Comparison of ENCODE assay signal across 4 worm cellular contexts in genomic region chrV:10716865-10717713, ce11.
TF ChIP-seq lines count a peak whose summit lies in the region.

No protein-coding gene starts in this region.

TF ChIP-seq in whole organism, L2 larva, 48 proteins besides CTCF, POLR2A, EP300 and RAD21 (continues in another document):
- TF ChIP-seq unc-55 (GFP tag; optimal IDR thresholded peaks at IDR 0.05; lab: Kevin White, UChicago), result no peak
- TF ChIP-seq fos-1 (tag; optimal IDR thresholded peaks at IDR 0.05; lab: Kevin White, UChicago), result peak; percentile 53
- no peak for TF ChIP-seq nhr-23 (tag; optimal IDR thresholded peaks at IDR 0.05; lab: Kevin White, UChicago)
- TF ChIP-seq lin-13 (GFP tag; optimal IDR thresholded peaks at IDR 0.05; lab: Kevin White, UChicago), result no peak
- no peak for TF ChIP-seq dmd-4 (tag; optimal IDR thresholded peaks at IDR 0.05; lab: Kevin White, UChicago)
- TF ChIP-seq ama-1 (optimal IDR thresholded peaks at IDR 0.05; lab: Kevin White, UChicago), result no peak
- TF ChIP-seq sma-9 (GFP tag; optimal IDR thresholded peaks at IDR 0.05; lab: Kevin White, UChicago), result peak; percentile 97
- peak; percentile 28 for TF ChIP-seq sma-9 (tag; optimal IDR thresholded peaks at IDR 0.05; lab: Kevin White, UChicago)
- no peak for TF ChIP-seq aly-2 (tag; optimal IDR thresholded peaks at IDR 0.05; lab: Kevin White, UChicago)
- TF ChIP-seq lin-39 (tag; optimal IDR thresholded peaks at IDR 0.05; lab: Kevin White, UChicago), result no peak
- peak; percentile 96 for TF ChIP-seq nhr-21 (tag; optimal IDR thresholded peaks at IDR 0.05; lab: Kevin White, UChicago)
- TF ChIP-seq F13H6.1 (tag; optimal IDR thresholded peaks at IDR 0.05; lab: Kevin White, UChicago), result peak; percentile 37
- TF ChIP-seq sma-3 (GFP tag; optimal IDR thresholded peaks at IDR 0.05; lab: Kevin White, UChicago), result peak; percentile 92
- TF ChIP-seq ztf-11 (tag; optimal IDR thresholded peaks at IDR 0.05; lab: Kevin White, UChicago), result no peak
- TF ChIP-seq snpc-4 (tag; optimal IDR thresholded peaks at IDR 0.05; lab: Kevin White, UChicago), result no peak
- peak; percentile 97 for TF ChIP-seq nhr-25 (tag; optimal IDR thresholded peaks at IDR 0.05; lab: Kevin White, UChicago)
- TF ChIP-seq zag-1 (tag; optimal IDR thresholded peaks at IDR 0.05; lab: Kevin White, UChicago), result no peak
- TF ChIP-seq nhr-6 (tag; optimal IDR thresholded peaks at IDR 0.05; lab: Kevin White, UChicago), result peak; percentile 1
- TF ChIP-seq mab-5 (tag; optimal IDR thresholded peaks at IDR 0.05; lab: Kevin White, UChicago), result no peak
- no peak for TF ChIP-seq nhr-77 (tag; optimal IDR thresholded peaks at IDR 0.05; lab: Kevin White, UChicago)
- peak; percentile 33 for TF ChIP-seq egl-27 (tag; optimal IDR thresholded peaks at IDR 0.05; lab: Kevin White, UChicago)
- TF ChIP-seq alr-1 (tag; optimal IDR thresholded peaks at IDR 0.05; lab: Kevin White, UChicago), result no peak
- TF ChIP-seq nhr-237 (tag; optimal IDR thresholded peaks at IDR 0.05; lab: Kevin White, UChicago), result no peak
- peak; percentile 95 for TF ChIP-seq blmp-1 (tag; optimal IDR thresholded peaks at IDR 0.05; lab: Kevin White, UChicago; ENCODE audit: insufficient read depth)

TF ChIP-seq in whole organism, L4 larva, 104 proteins besides CTCF, POLR2A, EP300 and RAD21 (continues in another document):
- TF ChIP-seq daf-19 (GFP tag; conservative IDR thresholded peaks at IDR 0.05; lab: Robert Waterston, UW) (no peak), spr-1 (tag; optimal IDR thresholded peaks at IDR 0.05; lab: Kevin White, UChicago) (no peak), D1046.2 (GFP tag; IDR thresholded peaks at IDR 0.05; lab: Robert Waterston, UW) (no peak), zfp-3 (GFP tag; conservative IDR thresholded peaks at IDR 0.05; lab: Robert Waterston, UW) (no peak), spr-3 (GFP tag; optimal IDR thresholded peaks at IDR 0.05; lab: Kevin White, UChicago) (no peak), ctbp-1 (GFP tag; IDR thresholded peaks at IDR 0.05; lab: Robert Waterston, UW) (no peak), lim-7 (GFP tag; IDR thresholded peaks at IDR 0.05; lab: Robert Waterston, UW) (no peak), hlh-30 (tag; optimal IDR thresholded peaks at IDR 0.05; lab: Kevin White, UChicago; ENCODE audit: insufficient read depth) (peak; percentile 89), zip-11 (GFP tag; IDR thresholded peaks at IDR 0.05; lab: Robert Waterston, UW) (no peak), tra-1 (GFP tag; IDR thresholded peaks at IDR 0.05; lab: Robert Waterston, UW) (peak; percentile 60), arid-1 (GFP tag; conservative IDR thresholded peaks at IDR 0.05; lab: Robert Waterston, UW) (no peak), Y75B8A.6 (GFP tag; IDR thresholded peaks at IDR 0.05; lab: Robert Waterston, UW) (0 out of 2 replicates have a peak, but pooled peaks have one; percentile 3), nhr-48 (tag; optimal IDR thresholded peaks at IDR 0.05; lab: Kevin White, UChicago) (peak; percentile 52), lin-13 (GFP tag; optimal IDR thresholded peaks at IDR 0.05; lab: Kevin White, UChicago) (no peak), ceh-20 (GFP tag; IDR thresholded peaks at IDR 0.05; lab: Robert Waterston, UW) (no peak; the same call in 1 of the 2 replicates), hmg-1.1 (GFP tag; IDR thresholded peaks at IDR 0.05; lab: Robert Waterston, UW) (peak; percentile 15; the same call in 1 of the 2 replicates), vab-7 (GFP tag; IDR thresholded peaks at IDR 0.05; lab: Robert Waterston, UW) (peak; percentile 33; the same call in 1 of the 2 replicates), nhr-76 (tag; optimal IDR thresholded peaks at IDR 0.05; lab: Kevin White, UChicago) (no peak), nhr-41 (GFP tag; IDR thresholded peaks at IDR 0.05; lab: Robert Waterston, UW) (no peak), dpl-1 (GFP tag; optimal IDR thresholded peaks at IDR 0.05; lab: Kevin White, UChicago) (peak; percentile 24), aly-2 (tag; optimal IDR thresholded peaks at IDR 0.05; lab: Kevin White, UChicago) (no peak), ZK546.5 (tag; optimal IDR thresholded peaks at IDR 0.05; lab: Kevin White, UChicago) (no peak), aha-1 (tag; lab: Kevin White, UChicago) (peak; percentile 99), mxl-3 (GFP tag; optimal IDR thresholded peaks at IDR 0.05; lab: Kevin White, UChicago) (peak; percentile 86)

TF ChIP-seq in whole organism, late embryonic, 69 proteins besides CTCF, POLR2A, EP300 and RAD21 (continues in another document):
- TF ChIP-seq zip-5 (tag; optimal IDR thresholded peaks at IDR 0.05; lab: Kevin White, UChicago) (no peak), ref-2 (tag; optimal IDR thresholded peaks at IDR 0.05; lab: Kevin White, UChicago) (peak; percentile 32), ceh-14 (tag; optimal IDR thresholded peaks at IDR 0.05; lab: Kevin White, UChicago) (peak; percentile 29), unc-42 (tag; optimal IDR thresholded peaks at IDR 0.05; lab: Kevin White, UChicago) (peak; percentile 44), ama-1 (optimal IDR thresholded peaks at IDR 0.05; lab: Kevin White, UChicago) (no peak), sdc-2 (tag; optimal IDR thresholded peaks at IDR 0.05; lab: Kevin White, UChicago) (no peak), ceh-24 (tag; optimal IDR thresholded peaks at IDR 0.05; lab: Kevin White, UChicago) (no peak), ets-4 (tag; optimal IDR thresholded peaks at IDR 0.05; lab: Kevin White, UChicago) (no peak), ceh-31 (tag; optimal IDR thresholded peaks at IDR 0.05; lab: Kevin White, UChicago) (peak; percentile 8), pag-3 (tag; optimal IDR thresholded peaks at IDR 0.05; lab: Kevin White, UChicago; ENCODE audit: borderline replicate concordance) (peak; percentile 26), T23F11.4 (GFP tag; optimal IDR thresholded peaks at IDR 0.05; lab: Kevin White, UChicago) (peak; percentile 28), mec-3 (tag; optimal IDR thresholded peaks at IDR 0.05; lab: Kevin White, UChicago; ENCODE audit: borderline replicate concordance) (no peak), ttx-3 (tag; optimal IDR thresholded peaks at IDR 0.05; lab: Kevin White, UChicago) (peak; percentile 20), fkh-6 (tag; optimal IDR thresholded peaks at IDR 0.05; lab: Kevin White, UChicago) (peak; percentile 61), ceh-9 (tag; optimal IDR thresholded peaks at IDR 0.05; lab: Kevin White, UChicago) (no peak), pat-9 (tag; optimal IDR thresholded peaks at IDR 0.05; lab: Kevin White, UChicago) (no peak), syd-9 (tag; optimal IDR thresholded peaks at IDR 0.05; lab: Kevin White, UChicago) (peak; percentile 55), ceh-2 (tag; optimal IDR thresholded peaks at IDR 0.05; lab: Kevin White, UChicago) (peak; percentile 23), pax-1 (tag; optimal IDR thresholded peaks at IDR 0.05; lab: Kevin White, UChicago) (no peak), rnt-1 (tag; optimal IDR thresholded peaks at IDR 0.05; lab: Kevin White, UChicago) (peak; percentile 2), ceh-22 (tag; optimal IDR thresholded peaks at IDR 0.05; lab: Kevin White, UChicago) (peak; percentile 58), C08G9.2 (tag; optimal IDR thresholded peaks at IDR 0.05; lab: Kevin White, UChicago) (peak; percentile 1), tbx-2 (tag; optimal IDR thresholded peaks at IDR 0.05; lab: Kevin White, UChicago) (peak; percentile 63), nhr-232 (tag; optimal IDR thresholded peaks at IDR 0.05; lab: Kevin White, UChicago) (peak; percentile 34), ahr-1 (tag; optimal IDR thresholded peaks at IDR 0.05; lab: Kevin White, UChicago) (no peak), lin-11 (tag; optimal IDR thresholded peaks at IDR 0.05; lab: Kevin White, UChicago) (no peak)

TF ChIP-seq in whole organism, mixed stage, embryonic, 35 proteins besides CTCF, POLR2A, EP300 and RAD21 (continues in another document):
- TF ChIP-seq cnd-1 (tag; optimal IDR thresholded peaks at IDR 0.05; lab: Kevin White, UChicago), result peak; percentile 16
- no peak for TF ChIP-seq mab-5 (tag; optimal IDR thresholded peaks at IDR 0.05; lab: Kevin White, UChicago)
- TF ChIP-seq nhr-28 (tag; optimal IDR thresholded peaks at IDR 0.05; lab: Kevin White, UChicago), result no peak
- peak; percentile 20 for TF ChIP-seq ztf-11 (tag; optimal IDR thresholded peaks at IDR 0.05; lab: Kevin White, UChicago)
- no peak for TF ChIP-seq elt-3 (tag; optimal IDR thresholded peaks at IDR 0.05; lab: Kevin White, UChicago)
- TF ChIP-seq nhr-12 (tag; optimal IDR thresholded peaks at IDR 0.05; lab: Kevin White, UChicago), result no peak
- TF ChIP-seq unc-120 (tag; optimal IDR thresholded peaks at IDR 0.05; lab: Kevin White, UChicago; ENCODE audit: poor library complexity, severe bottlenecking), result peak; percentile 42
- no peak for TF ChIP-seq elt-1 (tag; optimal IDR thresholded peaks at IDR 0.05; lab: Kevin White, UChicago; ENCODE audit: borderline replicate concordance, insufficient read depth)
- TF ChIP-seq mls-2 (tag; optimal IDR thresholded peaks at IDR 0.05; lab: Kevin White, UChicago), result peak; percentile 43
- no peak for TF ChIP-seq zip-8 (tag; optimal IDR thresholded peaks at IDR 0.05; lab: Kevin White, UChicago)
- peak; percentile 35 for TF ChIP-seq sem-2 (GFP tag; optimal IDR thresholded peaks at IDR 0.05; lab: Kevin White, UChicago)
- TF ChIP-seq flh-1 (GFP tag; optimal IDR thresholded peaks at IDR 0.05; lab: Kevin White, UChicago), result peak; percentile 20
- no peak for TF ChIP-seq tbx-8 (GFP tag; optimal IDR thresholded peaks at IDR 0.05; lab: Kevin White, UChicago)
- no peak for TF ChIP-seq lin-32 (GFP tag; optimal IDR thresholded peaks at IDR 0.05; lab: Kevin White, UChicago)
- no peak for TF ChIP-seq lin-13 (tag; optimal IDR thresholded peaks at IDR 0.05; lab: Kevin White, UChicago)
- no peak for TF ChIP-seq hlh-1 (tag; optimal IDR thresholded peaks at IDR 0.05; lab: Kevin White, UChicago)
- no peak for TF ChIP-seq blmp-1 (tag; optimal IDR thresholded peaks at IDR 0.05; lab: Kevin White, UChicago)
- TF ChIP-seq M03D4.4 (tag; optimal IDR thresholded peaks at IDR 0.05; lab: Kevin White, UChicago), result peak; percentile 22
- peak; percentile 30 for TF ChIP-seq sptf-1 (tag; optimal IDR thresholded peaks at IDR 0.05; lab: Kevin White, UChicago)
- TF ChIP-seq pha-4 (tag; optimal IDR thresholded peaks at IDR 0.05; lab: Kevin White, UChicago), result no peak
- TF ChIP-seq ces-1 (GFP tag; optimal IDR thresholded peaks at IDR 0.05; lab: Kevin White, UChicago), result no peak
- TF ChIP-seq nhr-2 (tag; optimal IDR thresholded peaks at IDR 0.05; lab: Kevin White, UChicago), result peak; percentile 89
- TF ChIP-seq snpc-4 (tag; optimal IDR thresholded peaks at IDR 0.05; lab: Kevin White, UChicago), result no peak
- TF ChIP-seq ceh-43 (GFP tag; optimal IDR thresholded peaks at IDR 0.05; lab: Kevin White, UChicago), result no peak
- TF ChIP-seq ceh-83 (GFP tag; optimal IDR thresholded peaks at IDR 0.05; lab: Kevin White, UChicago), result no peak
- no peak for TF ChIP-seq nhr-76 (tag; optimal IDR thresholded peaks at IDR 0.05; lab: Kevin White, UChicago)
- no peak for TF ChIP-seq lsy-2 (tag; optimal IDR thresholded peaks at IDR 0.05; lab: Kevin White, UChicago)
- TF ChIP-seq drap-1 (GFP tag; optimal IDR thresholded peaks at IDR 0.05; lab: Kevin White, UChicago), result peak; percentile 19
- TF ChIP-seq unc-62 (GFP tag; optimal IDR thresholded peaks at IDR 0.05; lab: Kevin White, UChicago), result no peak
- TF ChIP-seq nhr-237 (tag; optimal IDR thresholded peaks at IDR 0.05; lab: Kevin White, UChicago), result no peak
